Worm (Caenorhabditis elegans) whole organism, mixed stage, embryonic: ENCODE measurements around the gene ZK563.7.

Source experiments
- unc-62 ChIP-seq: fragments of 150-350 bp; optimal IDR thresholded peaks from 2 replicates; lab custom pipeline; 2014; ENCODE audit warnings: missing biosample characterization, missing genetic modification reagents, missing genetic modification characterization
- ztf-11 ChIP-seq: fragments of 150-350 bp; optimal IDR thresholded peaks from 2 replicates; lab custom pipeline; 2014; ENCODE audit warnings: missing biosample characterization, missing genetic modification characterization

DNA sequence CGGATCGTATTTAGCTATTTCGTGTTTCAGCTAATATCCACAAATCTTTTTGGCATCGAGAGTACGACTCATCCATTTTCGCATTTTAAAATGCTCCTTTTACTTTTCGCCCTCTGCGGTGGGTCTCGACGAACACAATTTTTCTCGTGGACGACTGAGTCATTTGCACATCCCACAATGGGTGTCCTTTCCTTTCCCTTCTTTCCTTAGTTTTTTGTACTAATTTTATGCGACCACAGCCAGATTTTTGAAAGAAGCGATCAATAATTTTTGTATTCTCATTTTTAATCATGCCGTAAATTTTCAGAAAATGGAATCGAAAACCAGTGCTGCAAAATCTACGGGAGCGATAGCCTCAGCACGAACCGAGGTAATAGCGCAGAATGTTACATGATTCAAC is 21.4 kb downstream of the ZK563.7 start, which contains the start of gene C04F6.9:
- TF ChIP-seq ztf-11 (tag; lab: Kevin White, UChicago): no peak
- no peak for TF ChIP-seq unc-62 (GFP tag; lab: Kevin White, UChicago)
